Worm (Caenorhabditis elegans): ENCODE data around the gene hmt-1.

- TF ChIP-seq ets-4 (tag; optimal IDR thresholded peaks at IDR 0.05) (no peak), fkh-10 (GFP tag; optimal IDR thresholded peaks at IDR 0.05) (no peak), nhr-11 (tag; optimal IDR thresholded peaks at IDR 0.05) (no peak), hlh-6 (tag; optimal IDR thresholded peaks at IDR 0.05) (no peak), nfya-1 (tag; optimal IDR thresholded peaks at IDR 0.05) (no peak), Y22D7AL.16 (tag; optimal IDR thresholded peaks at IDR 0.05) (no peak), tbx-2 (tag; optimal IDR thresholded peaks at IDR 0.05) (no peak), sox-2 (GFP tag; IDR thresholded peaks at IDR 0.05) (no peak), pha-4 (tag; optimal IDR thresholded peaks at IDR 0.05) (no peak), elt-2 (tag; optimal IDR thresholded peaks at IDR 0.05) (no peak), K09A11.1 (tag; optimal IDR thresholded peaks at IDR 0.05; ENCODE audit: insufficient read depth) (no peak)
These were observed 49.6 kb upstream of the hmt-1 start for ce11 chrIII:11149254-11149876.
